Worm (Caenorhabditis elegans) whole organism, young adult: ENCODE results near the gene C34E7.3.

Source experiments
- K12H6.12 ChIP-seq: fragments of 200-800 bp; sonication (Bioruptor generic); optimal IDR thresholded peaks from 2 replicates; lab custom pipeline; 2018; ENCODE audit warnings: mild to moderate bottlenecking, missing genetic modification characterization, missing compliant biosample characterization
- ets-4 ChIP-seq: fragments of 200-800 bp; sonication (Bioruptor generic); optimal IDR thresholded peaks from 2 replicates; lab custom pipeline; 2018; ENCODE audit warnings: mild to moderate bottlenecking, missing genetic modification characterization, missing compliant biosample characterization

ce11 chrX:12978569-12978968 lies 48.5 kb downstream of the C34E7.3 start:
- TF ChIP-seq K12H6.12 (no peak), ets-4 (no peak)
